Fruit fly (Drosophila melanogaster) whole organism: ENCODE results near the gene CG34290.

Source experiments
- CG8478 ChIP-seq: fragments of >200 bp; optimal IDR thresholded peaks from 2 replicates; lab custom pipeline; 2018; ENCODE audit warnings: inconsistent platforms
- EcR ChIP-seq, 2 experiments: fragments of >200 bp; optimal IDR thresholded peaks; 2 replicates each; lab custom pipeline; 2017; ENCODE audit warnings: missing biosample characterization in 2 of 2, missing genetic modification characterization in 2 of 2, missing genetic modification reagents in 2 of 2
- pan ChIP-seq: fragments of >200 bp; optimal IDR thresholded peaks from 2 replicates; lab custom pipeline; 2017
- psq ChIP-seq: fragments of >200 bp; optimal IDR thresholded peaks from 2 replicates; lab custom pipeline; 2017

DNA sequence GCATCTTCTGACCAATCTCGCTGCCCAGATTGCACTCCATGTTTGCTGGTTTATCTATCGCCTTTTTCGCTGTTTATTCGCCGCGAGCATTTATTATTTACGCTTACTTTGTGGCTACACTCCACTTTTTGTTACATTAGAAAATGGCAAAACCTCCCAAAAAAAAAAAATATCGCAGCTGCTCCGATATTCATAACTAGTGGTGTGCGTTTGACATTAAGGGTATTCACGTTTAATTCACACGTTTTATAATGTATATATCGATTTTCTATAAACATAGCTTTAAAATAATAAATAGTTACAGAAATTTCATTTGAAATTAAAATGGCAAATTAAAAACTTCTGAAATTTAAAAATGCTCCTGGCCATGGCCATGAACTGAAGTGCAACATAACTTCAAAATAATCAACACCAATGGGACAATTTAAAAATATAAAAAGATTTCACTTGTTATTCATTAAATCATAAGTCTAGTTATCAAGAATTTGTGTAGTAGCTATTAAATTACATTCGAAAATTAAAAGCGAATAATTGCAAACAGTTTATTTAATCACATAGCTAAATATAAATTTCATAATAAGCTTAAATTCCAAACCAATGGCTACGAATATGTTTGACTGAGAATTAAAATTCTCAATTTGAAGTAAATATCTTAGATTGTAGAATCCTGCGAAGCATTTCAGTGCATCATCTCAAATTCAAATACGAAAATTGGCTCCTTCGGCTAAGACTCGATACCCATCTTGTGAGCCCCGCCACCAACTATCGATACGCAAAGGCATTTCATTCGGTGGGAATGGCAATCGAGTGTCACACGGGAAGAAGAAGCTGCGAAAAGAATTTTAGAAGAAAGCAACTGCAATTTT lies 28.8 kb upstream of the CG34290 start, which contains the start of the genes Nab2 and BRWD3:
- TF ChIP-seq psq (lab: Kevin White, UChicago) (no peak), pan (lab: Kevin White, UChicago) (no peak), EcR (GFP tag; optimal IDR thresholded peaks at IDR 0.05; lab: Kevin White, UChicago) (no peak), CG8478 (no peak)
